Worm (Caenorhabditis elegans): ENCODE data around the gene scav-4.

- TF ChIP-seq F39B2.1 (GFP tag; IDR thresholded peaks at IDR 0.05) = no peak
- no peak for TF ChIP-seq pha-4 (tag; optimal IDR thresholded peaks at IDR 0.05)
- no peak for TF ChIP-seq let-526 (GFP tag; IDR thresholded peaks at IDR 0.05)
- no peak for TF ChIP-seq egl-18 (GFP tag; IDR thresholded peaks at IDR 0.05)
- TF ChIP-seq ceh-58 (GFP tag; IDR thresholded peaks at IDR 0.05) = no peak
Observed at ce11 chrX:12943166-12943565, 38.4 kb upstream of the scav-4 start, which contains the start of gene gmap-2.

Data from whole organism, young adult.